Fruit fly (Drosophila melanogaster) whole organism, embryonic: ENCODE results near the gene 7B2.

ENCODE experiments used
- CG10147 ChIP-seq: fragments of 200-800 bp; sonication (Bioruptor generic); optimal IDR thresholded peaks from 2 replicates; lab custom pipeline; 2019; ENCODE audit warnings: missing biosample characterization, mild to moderate bottlenecking, missing genetic modification characterization, moderate library complexity
- CG10274 ChIP-seq: fragments of 200-800 bp; sonication (Bioruptor generic); optimal IDR thresholded peaks from 3 replicates; lab custom pipeline; 2017; ENCODE audit warnings: missing biosample characterization, mild to moderate bottlenecking, missing genetic modification characterization
- CG10565 ChIP-seq: fragments of 200-800 bp; sonication (Bioruptor generic); optimal IDR thresholded peaks from 3 replicates; lab custom pipeline; 2016; ENCODE audit warnings: missing biosample characterization, mild to moderate bottlenecking, missing genetic modification characterization
- CG12299 ChIP-seq: fragments of 200-800 bp; sonication (Bioruptor generic); optimal IDR thresholded peaks from 2 replicates; lab custom pipeline; 2018; ENCODE audit warnings: missing biosample characterization, mild to moderate bottlenecking, missing genetic modification characterization
- CG12769 ChIP-seq: fragments of 200-800 bp; sonication (Bioruptor generic); optimal IDR thresholded peaks from 2 replicates; lab custom pipeline; 2019; ENCODE audit warnings: missing biosample characterization, mild to moderate bottlenecking, missing genetic modification characterization, moderate library complexity
- CG16813 ChIP-seq: fragments of 200-800 bp; sonication (Bioruptor generic); IDR thresholded peaks from 3 replicates; pipeline ENCODE4 v1.3.6; 2022; ENCODE audit warnings: missing biosample characterization, missing genetic modification characterization; ENCODE audit not compliant: partially characterized antibody
- CG1832 ChIP-seq: fragments of 200-800 bp; sonication (Bioruptor generic); optimal IDR thresholded peaks from 2 replicates; lab custom pipeline; 2017; ENCODE audit warnings: missing biosample characterization, mild to moderate bottlenecking, missing genetic modification characterization, inconsistent platforms
- CG18619 ChIP-seq: fragments of 200-800 bp; sonication (Bioruptor generic); optimal IDR thresholded peaks from 3 replicates; lab custom pipeline; 2017; ENCODE audit warnings: missing biosample characterization, mild to moderate bottlenecking, missing genetic modification characterization
- CG2889 ChIP-seq: fragments of 200-800 bp; sonication (Bioruptor generic); IDR thresholded peaks from 3 replicates; pipeline ENCODE4 v1.3.6; 2022; ENCODE audit warnings: missing biosample characterization, missing genetic modification characterization
- CG34422 ChIP-seq: fragments of 200-800 bp; sonication (Bioruptor generic); IDR thresholded peaks from 3 replicates; pipeline ENCODE4 v1.3.6; 2022; ENCODE audit warnings: missing biosample characterization, missing genetic modification characterization
- CG3995 ChIP-seq: fragments of 200-800 bp; sonication (Bioruptor generic); optimal IDR thresholded peaks from 3 replicates; lab custom pipeline; 2016; ENCODE audit warnings: missing biosample characterization, missing genetic modification characterization
- CG4360 ChIP-seq: fragments of 200-800 bp; sonication (Bioruptor generic); IDR thresholded peaks from 2 replicates; pipeline ENCODE4 v1.3.6; 2022; ENCODE audit warnings: missing biosample characterization, missing genetic modification characterization
- CG4617 ChIP-seq: fragments of 200-800 bp; sonication (Bioruptor generic); optimal IDR thresholded peaks from 3 replicates; lab custom pipeline; 2016; ENCODE audit warnings: missing biosample characterization, missing genetic modification characterization, borderline replicate concordance
- CG6654 ChIP-seq: fragments of 200-800 bp; sonication (Bioruptor generic); optimal IDR thresholded peaks from 2 replicates; lab custom pipeline; 2017; ENCODE audit warnings: missing biosample characterization, mild to moderate bottlenecking, missing genetic modification characterization
- CG6689 ChIP-seq: fragments of 200-800 bp; sonication (Bioruptor generic); IDR thresholded peaks from 2 replicates; pipeline ENCODE4 v1.3.6; 2022; ENCODE audit warnings: missing biosample characterization, missing genetic modification characterization
- CG6854 ChIP-seq: fragments of 200-800 bp; sonication (Bioruptor generic); optimal IDR thresholded peaks from 3 replicates; lab custom pipeline; 2017; ENCODE audit warnings: missing biosample characterization, mild to moderate bottlenecking, missing genetic modification characterization
- CG7786 ChIP-seq: fragments of 200-800 bp; sonication (Bioruptor generic); optimal IDR thresholded peaks from 2 replicates; lab custom pipeline; 2016; ENCODE audit warnings: missing biosample characterization, missing genetic modification characterization
- CG7928 ChIP-seq: fragments of 200-800 bp; sonication (Bioruptor generic); optimal IDR thresholded peaks from 2 replicates; lab custom pipeline; 2017; ENCODE audit warnings: missing biosample characterization, mild to moderate bottlenecking, missing genetic modification characterization
- CG8089 ChIP-seq: fragments of 200-800 bp; sonication (Bioruptor generic); optimal IDR thresholded peaks from 3 replicates; lab custom pipeline; 2016; ENCODE audit warnings: missing biosample characterization, missing genetic modification characterization
- CG8388 ChIP-seq: fragments of 200-800 bp; sonication (Bioruptor generic); optimal IDR thresholded peaks from 2 replicates; lab custom pipeline; 2019; ENCODE audit warnings: missing biosample characterization, mild to moderate bottlenecking, missing genetic modification characterization, moderate library complexity
- CkIIα-i1 ChIP-seq: fragments of 200-800 bp; sonication (Bioruptor generic); IDR thresholded peaks from 2 replicates; pipeline ENCODE4 v1.3.6; 2022; ENCODE audit warnings: missing biosample characterization, missing genetic modification characterization
- H15 ChIP-seq: fragments of 200-800 bp; sonication (Bioruptor generic); IDR thresholded peaks from 3 replicates; pipeline ENCODE4 v1.3.6; 2022; ENCODE audit warnings: missing biosample characterization, missing genetic modification characterization
- HLH54F ChIP-seq: fragments of 200-800 bp; sonication (Bioruptor generic); optimal IDR thresholded peaks from 3 replicates; lab custom pipeline; 2016; ENCODE audit warnings: missing biosample characterization, missing genetic modification characterization
- Med ChIP-seq: fragments of 200-800 bp; sonication (Bioruptor generic); peaks from one replicate; lab custom pipeline; 2016; ENCODE audit warnings: missing biosample characterization, missing genetic modification characterization, mild to moderate bottlenecking, inconsistent platforms, moderate library complexity
- NFAT ChIP-seq: fragments of 200-800 bp; sonication (Bioruptor generic); IDR thresholded peaks from 2 replicates; pipeline ENCODE4 v1.3.6; 2022; ENCODE audit warnings: missing biosample characterization, missing genetic modification characterization
- NfI ChIP-seq: fragments of 200-800 bp; sonication (Bioruptor generic); optimal IDR thresholded peaks from 3 replicates; lab custom pipeline; 2018; ENCODE audit warnings: missing biosample characterization, mild to moderate bottlenecking, missing genetic modification characterization, moderate library complexity
- PHDP ChIP-seq: fragments of 200-800 bp; sonication (Bioruptor generic); optimal IDR thresholded peaks from 3 replicates; lab custom pipeline; 2018; ENCODE audit warnings: missing biosample characterization, mild to moderate bottlenecking, missing genetic modification characterization, moderate library complexity
- Poxn ChIP-seq: fragments of 200-800 bp; sonication (Bioruptor generic); IDR thresholded peaks from 2 replicates; pipeline ENCODE4 v1.3.6; 2022; ENCODE audit warnings: missing biosample characterization, missing genetic modification characterization
- Sin3A ChIP-seq: fragments of >200 bp; optimal IDR thresholded peaks from 2 replicates; lab custom pipeline; 2018
- Vsx1 ChIP-seq: fragments of 200-800 bp; sonication (Bioruptor generic); optimal IDR thresholded peaks from 2 replicates; lab custom pipeline; 2017; ENCODE audit warnings: missing biosample characterization, mild to moderate bottlenecking, missing genetic modification characterization, missing genetic modification reagents
- ab ChIP-seq: fragments of 200-800 bp; sonication (Bioruptor generic); optimal IDR thresholded peaks from 2 replicates; lab custom pipeline; 2016; ENCODE audit warnings: missing biosample characterization, missing genetic modification characterization
- bowl ChIP-seq: fragments of 200-800 bp; sonication (Bioruptor generic); IDR thresholded peaks from 2 replicates; pipeline ENCODE4 v1.3.6; 2022; ENCODE audit warnings: missing biosample characterization, missing genetic modification characterization
- en ChIP-seq: fragments of 200-800 bp; sonication (Bioruptor generic); optimal IDR thresholded peaks from 2 replicates; lab custom pipeline; 2016; ENCODE audit warnings: missing biosample characterization, missing genetic modification characterization
- exex ChIP-seq: fragments of 200-800 bp; sonication (Bioruptor generic); optimal IDR thresholded peaks from 4 replicates; lab custom pipeline; 2018; ENCODE audit warnings: missing biosample characterization, mild to moderate bottlenecking, missing genetic modification characterization, moderate library complexity
- gce ChIP-seq: fragments of 200-800 bp; sonication (Bioruptor generic); IDR thresholded peaks from 3 replicates; pipeline ENCODE4 v1.3.6; 2022; ENCODE audit warnings: missing biosample characterization, missing genetic modification characterization
- her ChIP-seq: fragments of 200-800 bp; sonication (Bioruptor generic); optimal IDR thresholded peaks from 2 replicates; lab custom pipeline; 2016; ENCODE audit warnings: missing biosample characterization, missing genetic modification characterization
- ind ChIP-seq: fragments of 200-800 bp; sonication (Bioruptor generic); optimal IDR thresholded peaks from 3 replicates; lab custom pipeline; 2016; ENCODE audit warnings: missing biosample characterization, missing genetic modification characterization
- jumu ChIP-seq: fragments of 200-800 bp; sonication (Bioruptor generic); optimal IDR thresholded peaks from 3 replicates; lab custom pipeline; 2016; ENCODE audit warnings: missing biosample characterization, missing genetic modification characterization
- kah ChIP-seq: fragments of 200-800 bp; sonication (Bioruptor generic); optimal IDR thresholded peaks from 2 replicates; lab custom pipeline; 2018; ENCODE audit warnings: missing biosample characterization, mild to moderate bottlenecking, missing genetic modification characterization
- lmd ChIP-seq: fragments of 200-800 bp; sonication (Bioruptor generic); IDR thresholded peaks from 2 replicates; pipeline ENCODE4 v1.3.6; 2022; ENCODE audit warnings: missing biosample characterization, missing genetic modification characterization
- nom ChIP-seq: fragments of 200-800 bp; sonication (Bioruptor generic); optimal IDR thresholded peaks from 2 replicates; lab custom pipeline; 2017; ENCODE audit warnings: missing biosample characterization, missing genetic modification characterization, mild to moderate bottlenecking, moderate library complexity, missing genetic modification reagents
- oc ChIP-seq: fragments of 200-800 bp; sonication (Bioruptor generic); optimal IDR thresholded peaks from 2 replicates; lab custom pipeline; 2018; ENCODE audit warnings: missing biosample characterization, mild to moderate bottlenecking, missing genetic modification characterization, moderate library complexity
- pfk ChIP-seq: fragments of 200-800 bp; sonication (Bioruptor generic); optimal IDR thresholded peaks from 2 replicates; lab custom pipeline; 2018; ENCODE audit warnings: missing biosample characterization, mild to moderate bottlenecking, missing genetic modification characterization, moderate library complexity
- run ChIP-seq: fragments of 200-800 bp; sonication (Bioruptor generic); optimal IDR thresholded peaks from 3 replicates; lab custom pipeline; 2018; ENCODE audit warnings: missing biosample characterization, mild to moderate bottlenecking, missing genetic modification characterization
- sima ChIP-seq: fragments of 200-800 bp; sonication (Bioruptor generic); optimal IDR thresholded peaks from 2 replicates; lab custom pipeline; 2016; ENCODE audit warnings: missing biosample characterization, missing genetic modification characterization
- stc ChIP-seq: fragments of 200-800 bp; sonication (Bioruptor generic); IDR thresholded peaks from 2 replicates; pipeline ENCODE4 v1.3.6; 2022; ENCODE audit warnings: missing biosample characterization, missing genetic modification characterization
- stwl ChIP-seq: fragments of 200-800 bp; sonication (Bioruptor generic); optimal IDR thresholded peaks from 3 replicates; lab custom pipeline; 2018; ENCODE audit warnings: missing biosample characterization, mild to moderate bottlenecking, missing genetic modification characterization, moderate library complexity
- twi ChIP-seq: fragments of 200-800 bp; optimal IDR thresholded peaks from 2 replicates; lab custom pipeline; 2019; ENCODE audit warnings: missing biosample characterization, mild to moderate bottlenecking, missing genetic modification characterization, moderate library complexity
- unc-4 ChIP-seq: fragments of 200-800 bp; sonication (Bioruptor generic); IDR thresholded peaks from 2 replicates; pipeline ENCODE4 v1.3.6; 2022; ENCODE audit warnings: missing biosample characterization, missing genetic modification characterization; ENCODE audit not compliant: partially characterized antibody
- zf30C ChIP-seq: fragments of 200-800 bp; sonication (Bioruptor generic); optimal IDR thresholded peaks from 3 replicates; lab custom pipeline; 2018; ENCODE audit warnings: missing biosample characterization, mild to moderate bottlenecking, missing genetic modification characterization

7B2 gene

DNA sequence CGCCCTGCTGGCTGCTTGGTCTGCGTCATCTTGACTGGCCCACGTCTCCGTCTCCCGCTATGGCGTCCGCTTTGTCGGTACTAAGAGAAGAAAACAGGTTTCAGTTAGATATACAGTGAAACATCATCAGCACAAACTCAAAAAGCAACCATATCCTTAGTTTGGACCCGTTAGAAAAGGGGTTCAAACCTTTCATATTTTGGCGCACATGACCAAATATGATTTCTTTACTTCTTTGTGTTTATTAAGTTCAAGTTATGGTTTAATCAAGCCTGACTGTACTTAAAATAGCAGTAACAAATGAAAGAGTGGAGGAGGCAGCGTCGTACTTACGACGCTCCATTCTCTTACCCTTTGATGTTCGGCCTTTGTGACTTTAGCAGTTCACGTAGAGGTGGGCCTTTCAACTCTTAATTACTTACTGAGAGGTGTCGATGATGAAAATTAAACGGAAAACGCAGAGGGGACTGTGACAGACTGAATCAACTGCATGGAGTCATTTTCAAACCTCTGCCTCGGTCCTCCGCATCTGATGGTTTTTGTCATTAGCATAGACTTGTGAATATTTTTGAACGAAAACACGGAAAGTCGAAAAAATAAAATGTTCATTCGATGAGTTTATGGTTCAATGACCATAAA lies 14.8 kb upstream of the 7B2 start (continued):
- TF ChIP-seq H15 (GFP tag; lab: Robert Waterston, UW) (peak; percentile 82), twi (peak; percentile 12), CG12769 (tag; lab: Kevin White, UChicago) (peak; percentile 88), nom (peak; percentile 54), CG1832 (GFP tag; lab: Kevin White, UChicago) (no peak), exex (peak; percentile 20), gce (GFP tag; lab: Robert Waterston, UW) (peak; percentile 81; the same call in 2 of the 3 replicates), zf30C (GFP tag; lab: Kevin White, UChicago) (no peak), CG7928 (peak; percentile 31), sima (GFP tag; lab: Kevin White, UChicago) (peak; percentile 30), lmd (GFP tag; lab: Robert Waterston, UW) (peak; percentile 88), kah (no peak), Poxn (GFP tag; lab: Robert Waterston, UW) (no peak), CG8089 (GFP tag; lab: Kevin White, UChicago) (peak; percentile 59), unc-4 (GFP tag; lab: Robert Waterston, UW) (no peak), CG4617 (GFP tag; lab: Kevin White, UChicago) (peak; percentile 37), pfk (no peak), CG6689 (GFP tag; lab: Robert Waterston, UW) (peak; percentile 87), CG6854 (GFP tag; lab: Kevin White, UChicago) (peak; percentile 59), stwl (tag; lab: Kevin White, UChicago) (no peak), PHDP (tag; lab: Kevin White, UChicago) (peak; percentile 79), bowl (GFP tag; lab: Robert Waterston, UW) (peak; percentile 47; the same call in 1 of the 2 replicates), ind (peak; percentile 86), CG10274 (GFP tag; lab: Kevin White, UChicago) (peak; percentile 29), run (tag; lab: Kevin White, UChicago) (peak; percentile 63), CG7786 (peak; percentile 84), oc (tag; lab: Kevin White, UChicago) (peak; percentile 79), CG10565 (GFP tag; lab: Kevin White, UChicago) (no peak), CG2889 (GFP tag; lab: Robert Waterston, UW) (peak; percentile 86), NfI (GFP tag; lab: Kevin White, UChicago) (peak; percentile 79), stc (GFP tag; lab: Robert Waterston, UW) (peak; percentile 88), CG34422 (peak; percentile 87), en (GFP tag; lab: Kevin White, UChicago) (peak; percentile 54), Sin3A (lab: Kevin White, UChicago) (no peak), her (GFP tag; lab: Kevin White, UChicago) (peak; percentile 89), CG16813 (GFP tag; lab: Robert Waterston, UW) (no peak), HLH54F (GFP tag; lab: Kevin White, UChicago) (peak; percentile 82), CG8388 (peak; percentile 68), CG18619 (GFP tag; lab: Kevin White, UChicago) (peak; percentile 79), CG3995 (GFP tag; lab: Kevin White, UChicago) (peak; percentile 13), CkIIα-i1 (GFP tag; lab: Robert Waterston, UW) (peak; percentile 66; the same call in 1 of the 2 replicates), jumu (GFP tag; lab: Kevin White, UChicago) (peak; percentile 88), Vsx1 (GFP tag; lab: Kevin White, UChicago) (peak; percentile 62), CG10147 (GFP tag; lab: Kevin White, UChicago) (peak; percentile 82), CG6654 (peak; percentile 55), CG12299 (tag; lab: Kevin White, UChicago) (peak; percentile 59), NFAT (GFP tag; lab: Robert Waterston, UW) (peak; percentile 82), Med (GFP tag; lab: Kevin White, UChicago) (peak; percentile 98), CG4360 (GFP tag; lab: Robert Waterston, UW) (no peak), ab (GFP tag; lab: Kevin White, UChicago) (peak; percentile 61)
